Worm (Caenorhabditis elegans): ENCODE results near the gene T04H1.13.

DNA sequence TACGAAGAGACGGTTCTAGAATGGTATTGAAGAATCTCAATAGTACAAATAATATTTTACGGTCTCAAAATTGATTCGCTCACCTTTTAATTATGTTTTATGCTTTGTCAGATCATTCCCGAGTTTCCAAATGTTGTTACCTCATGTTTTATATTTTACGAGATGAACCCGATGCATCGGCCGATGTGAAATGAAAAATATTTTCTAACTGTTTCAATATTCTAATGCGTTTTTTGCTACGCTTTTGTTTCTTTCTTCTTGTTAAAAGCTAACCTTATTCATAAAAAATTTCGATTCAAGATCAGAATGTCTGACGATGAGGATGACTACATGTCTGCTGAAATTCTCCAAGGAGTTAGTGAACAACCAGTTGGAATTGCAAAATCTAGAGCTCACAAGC, 6.2 kb upstream of the T04H1.13 start, which contains the start of gene T04H1.5:
- TF ChIP-seq ceh-16 (tag; optimal IDR thresholded peaks at IDR 0.05) (no peak), egl-27 (tag; optimal IDR thresholded peaks at IDR 0.05) (no peak), F13H6.1 (tag; optimal IDR thresholded peaks at IDR 0.05) (no peak), lin-13 (GFP tag; optimal IDR thresholded peaks at IDR 0.05) (no peak), nhr-25 (tag; optimal IDR thresholded peaks at IDR 0.05) (no peak), ztf-11 (tag; optimal IDR thresholded peaks at IDR 0.05) (no peak), snpc-4 (tag; optimal IDR thresholded peaks at IDR 0.05) (no peak), ztf-4 (tag; optimal IDR thresholded peaks at IDR 0.05) (no peak), elt-3 (tag; optimal IDR thresholded peaks at IDR 0.05) (no peak), unc-55 (GFP tag; optimal IDR thresholded peaks at IDR 0.05) (no peak)
